Worm (Caenorhabditis elegans): ENCODE results near the gene F35E8.9.

DNA sequence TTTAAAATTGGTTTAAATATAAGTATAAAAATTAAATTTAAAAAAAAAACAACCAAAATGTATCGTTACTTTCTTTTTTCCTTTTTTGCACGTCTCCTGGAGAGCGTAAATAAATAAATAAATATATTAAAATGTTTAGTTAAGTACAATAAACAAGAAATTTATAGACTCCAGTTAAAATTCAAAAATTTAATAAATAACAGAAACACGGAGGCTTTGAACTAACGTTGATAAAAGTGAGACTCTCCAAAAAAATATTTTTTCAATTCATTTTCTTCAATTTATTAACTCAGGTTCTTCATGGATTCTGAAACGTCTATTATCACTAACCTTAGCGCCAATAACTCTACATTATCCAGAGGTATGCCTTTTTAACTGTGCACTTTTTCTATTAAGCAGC, 25.6 kb downstream of the F35E8.9 start, which contains the start of gene T06C12.12:
- TF ChIP-seq pqm-1 (tag; optimal IDR thresholded peaks at IDR 0.05): no peak
- TF ChIP-seq pha-4 (tag; optimal IDR thresholded peaks at IDR 0.05): no peak
- TF ChIP-seq ceh-14 (tag; optimal IDR thresholded peaks at IDR 0.05): no peak
- no peak for TF ChIP-seq sox-4 (tag; optimal IDR thresholded peaks at IDR 0.05)
- no peak for TF ChIP-seq ceh-24 (tag; optimal IDR thresholded peaks at IDR 0.05)
- no peak for TF ChIP-seq hlh-30 (tag; optimal IDR thresholded peaks at IDR 0.05; ENCODE audit: insufficient read depth)
- TF ChIP-seq unc-42 (tag; optimal IDR thresholded peaks at IDR 0.05): no peak
- no peak for TF ChIP-seq ceh-2 (tag; optimal IDR thresholded peaks at IDR 0.05)
- no peak for TF ChIP-seq hlh-6 (tag; optimal IDR thresholded peaks at IDR 0.05)
- TF ChIP-seq pros-1 (tag; optimal IDR thresholded peaks at IDR 0.05): no peak
